Fruit fly (Drosophila melanogaster) whole organism, embryonic: ENCODE measurements around the gene CG3337.

Experiments used
- Aef1 ChIP-seq: fragments of 200-800 bp; sonication (Bioruptor generic); IDR thresholded peaks from 3 replicates; pipeline ENCODE4 v1.3.6; 2022; ENCODE audit warnings: missing biosample characterization, missing genetic modification characterization
- CG10366 ChIP-seq: fragments of 200-800 bp; sonication (Bioruptor generic); IDR thresholded peaks from 2 replicates; pipeline ENCODE4 v1.3.6; 2022; ENCODE audit warnings: missing biosample characterization, missing genetic modification characterization
- CG10543 ChIP-seq: fragments of 200-800 bp; sonication (Bioruptor generic); optimal IDR thresholded peaks from 3 replicates; lab custom pipeline; 2017; ENCODE audit warnings: missing biosample characterization, mild to moderate bottlenecking, missing genetic modification characterization, moderate library complexity
- CG12299 ChIP-seq: fragments of 200-800 bp; sonication (Bioruptor generic); optimal IDR thresholded peaks from 2 replicates; lab custom pipeline; 2018; ENCODE audit warnings: missing biosample characterization, mild to moderate bottlenecking, missing genetic modification characterization
- CG12659 ChIP-seq: fragments of 200-800 bp; sonication (Bioruptor generic); optimal IDR thresholded peaks from 3 replicates; lab custom pipeline; 2017; ENCODE audit warnings: mild to moderate bottlenecking, missing biosample characterization, missing genetic modification reagents, missing genetic modification characterization
- CG13775 ChIP-seq: fragments of 200-800 bp; sonication (Bioruptor generic); optimal IDR thresholded peaks from 3 replicates; lab custom pipeline; 2017; ENCODE audit warnings: missing biosample characterization, mild to moderate bottlenecking, missing genetic modification characterization
- CG15479 ChIP-seq: fragments of 200-800 bp; sonication (Bioruptor generic); optimal IDR thresholded peaks from 3 replicates; lab custom pipeline; 2019; ENCODE audit warnings: missing biosample characterization, mild to moderate bottlenecking, missing genetic modification characterization, moderate library complexity
- CG17186 ChIP-seq: fragments of 200-800 bp; sonication (Bioruptor generic); optimal IDR thresholded peaks from 3 replicates; lab custom pipeline; 2017; ENCODE audit warnings: missing biosample characterization, missing genetic modification reagents, missing genetic modification characterization
- CG17328 ChIP-seq: fragments of 200-800 bp; sonication (Bioruptor generic); IDR thresholded peaks from 2 replicates; pipeline ENCODE4 v1.3.6; 2022; ENCODE audit warnings: missing biosample characterization, missing genetic modification characterization
- CG34422 ChIP-seq: fragments of 200-800 bp; sonication (Bioruptor generic); IDR thresholded peaks from 3 replicates; pipeline ENCODE4 v1.3.6; 2022; ENCODE audit warnings: missing biosample characterization, missing genetic modification characterization
- CG6689 ChIP-seq: fragments of 200-800 bp; sonication (Bioruptor generic); IDR thresholded peaks from 2 replicates; pipeline ENCODE4 v1.3.6; 2022; ENCODE audit warnings: missing biosample characterization, missing genetic modification characterization
- CG7357 ChIP-seq: fragments of 200-800 bp; sonication (Bioruptor generic); IDR thresholded peaks from 3 replicates; pipeline ENCODE4 v1.3.6; 2022; ENCODE audit warnings: missing biosample characterization, missing genetic modification characterization
- D19A ChIP-seq: fragments of 200-800 bp; optimal IDR thresholded peaks from 3 replicates; lab custom pipeline; 2019; ENCODE audit warnings: missing biosample characterization, mild to moderate bottlenecking, missing genetic modification characterization, moderate library complexity
- Dad ChIP-seq: fragments of 200-800 bp; sonication (Bioruptor generic); optimal IDR thresholded peaks from 3 replicates; lab custom pipeline; 2016; ENCODE audit warnings: missing biosample characterization, missing genetic modification characterization
- Drgx ChIP-seq: fragments of 200-800 bp; sonication (Bioruptor generic); IDR thresholded peaks from 2 replicates; pipeline ENCODE4 v1.3.6; 2022; ENCODE audit warnings: missing biosample characterization, missing genetic modification characterization
- Eip74EF ChIP-seq, 2 experiments: fragments of 200-800 bp in 1 of 2; fragments of >200 bp in 1 of 2; sonication (Bioruptor generic) in 1 of 2; optimal IDR thresholded peaks; 2 replicates each; lab custom pipeline; 2017 to 2019; ENCODE audit warnings: missing biosample characterization in 2 of 2, missing genetic modification characterization in 2 of 2, mild to moderate bottlenecking in 1 of 2, moderate library complexity in 1 of 2
- Ets65A ChIP-seq: fragments of 200-800 bp; sonication (Bioruptor generic); peaks from one replicate; lab custom pipeline; 2016; ENCODE audit warnings: missing biosample characterization, missing genetic modification characterization
- HmgZ ChIP-seq: fragments of 200-800 bp; sonication (Bioruptor generic); optimal IDR thresholded peaks from 2 replicates; lab custom pipeline; 2018; ENCODE audit warnings: missing biosample characterization, mild to moderate bottlenecking, missing genetic modification characterization
- Med ChIP-seq: fragments of 200-800 bp; sonication (Bioruptor generic); peaks from one replicate; lab custom pipeline; 2016; ENCODE audit warnings: missing biosample characterization, missing genetic modification characterization, mild to moderate bottlenecking, inconsistent platforms, moderate library complexity
- Neu2 ChIP-seq: fragments of 200-800 bp; sonication (Bioruptor generic); optimal IDR thresholded peaks from 3 replicates; lab custom pipeline; 2016; ENCODE audit warnings: missing biosample characterization, missing genetic modification characterization, borderline replicate concordance
- PHDP ChIP-seq: fragments of 200-800 bp; sonication (Bioruptor generic); optimal IDR thresholded peaks from 3 replicates; lab custom pipeline; 2018; ENCODE audit warnings: missing biosample characterization, mild to moderate bottlenecking, missing genetic modification characterization, moderate library complexity
- Pdp1 ChIP-seq, 2 experiments: fragments of 200-800 bp; sonication (Bioruptor generic); optimal IDR thresholded peaks; 3 replicates each; lab custom pipeline; 2016; ENCODE audit warnings: missing biosample characterization in 2 of 2, missing genetic modification characterization in 2 of 2, mild to moderate bottlenecking in 1 of 2, moderate library complexity in 1 of 2
- Sin3A ChIP-seq: fragments of >200 bp; optimal IDR thresholded peaks from 2 replicates; lab custom pipeline; 2018
- Spps ChIP-seq: fragments of 200-800 bp; sonication (Bioruptor generic); optimal IDR thresholded peaks from 2 replicates; lab custom pipeline; 2018; ENCODE audit warnings: missing biosample characterization, mild to moderate bottlenecking, missing genetic modification characterization
- bsh ChIP-seq, 2 experiments: fragments of 200-800 bp; sonication (Bioruptor generic); optimal IDR thresholded peaks; 2 replicates each; lab custom pipeline; 2017 to 2018; ENCODE audit warnings: mild to moderate bottlenecking in 2 of 2, missing biosample characterization in 2 of 2, missing genetic modification characterization in 2 of 2, moderate library complexity in 1 of 2
- btn ChIP-seq: fragments of 200-800 bp; sonication (Bioruptor generic); optimal IDR thresholded peaks from 2 replicates; lab custom pipeline; 2016; ENCODE audit warnings: missing biosample characterization, missing genetic modification characterization
- chinmo ChIP-seq: fragments of 200-800 bp; sonication (Bioruptor generic); IDR thresholded peaks from 4 replicates; pipeline ENCODE4 v1.3.6; 2022; ENCODE audit warnings: missing biosample characterization, missing genetic modification characterization; ENCODE audit not compliant: partially characterized antibody
- crc ChIP-seq: fragments of 200-800 bp; sonication (Bioruptor generic); optimal IDR thresholded peaks from 2 replicates; lab custom pipeline; 2016; ENCODE audit warnings: missing biosample characterization, missing genetic modification characterization
- dimm ChIP-seq: fragments of 200-800 bp; sonication (Bioruptor generic); IDR thresholded peaks from 2 replicates; pipeline ENCODE4 v1.3.6; 2022; ENCODE audit warnings: missing biosample characterization, missing genetic modification characterization
- disco-r ChIP-seq: fragments of 200-800 bp; sonication (Bioruptor generic); optimal IDR thresholded peaks from 2 replicates; lab custom pipeline; 2016; ENCODE audit warnings: missing biosample characterization, missing genetic modification characterization
- fru ChIP-seq: fragments of >200 bp; optimal IDR thresholded peaks from 2 replicates; lab custom pipeline; 2017
- gem ChIP-seq: fragments of 200-800 bp; sonication (Bioruptor generic); optimal IDR thresholded peaks from 2 replicates; lab custom pipeline; 2019; ENCODE audit warnings: missing biosample characterization, mild to moderate bottlenecking, missing genetic modification characterization, moderate library complexity
- grau ChIP-seq: fragments of 200-800 bp; optimal IDR thresholded peaks from 3 replicates; lab custom pipeline; 2019; ENCODE audit warnings: missing biosample characterization, mild to moderate bottlenecking, missing genetic modification characterization, moderate library complexity
- mirr ChIP-seq: fragments of 200-800 bp; sonication (Bioruptor generic); optimal IDR thresholded peaks from 3 replicates; lab custom pipeline; 2018; ENCODE audit warnings: missing biosample characterization, mild to moderate bottlenecking, missing genetic modification characterization
- nom ChIP-seq: fragments of 200-800 bp; sonication (Bioruptor generic); optimal IDR thresholded peaks from 2 replicates; lab custom pipeline; 2017; ENCODE audit warnings: missing biosample characterization, missing genetic modification characterization, mild to moderate bottlenecking, moderate library complexity, missing genetic modification reagents
- pan ChIP-seq, 4 experiments: fragments of >200 bp in 3 of 4; fragments of 200-800 bp in 1 of 4; sonication (Bioruptor generic) in 1 of 4; optimal IDR thresholded peaks in 3 of 4; IDR thresholded peaks in 1 of 4; 2 replicates each; pipeline versions ENCODE4 v1.3.6 to Lab custom; 2017 to 2022; ENCODE audit warnings: missing biosample characterization in 2 of 4, missing genetic modification characterization in 2 of 4, mixed read lengths in 1 of 4
- sc ChIP-seq, 3 experiments: fragments of >200 bp in 2 of 3; fragments of 200-800 bp in 1 of 3; sonication (Bioruptor generic) in 1 of 3; optimal IDR thresholded peaks; 2 replicates in 2 of 3; 3 replicates in 1 of 3; lab custom pipeline; 2017; ENCODE audit warnings: mild to moderate bottlenecking in 1 of 3, missing biosample characterization in 1 of 3, missing genetic modification characterization in 1 of 3, missing genetic modification reagents in 1 of 3
- sisA ChIP-seq: fragments of 200-800 bp; sonication (Bioruptor generic); IDR thresholded peaks from 2 replicates; pipeline ENCODE4 v1.3.6; 2022; ENCODE audit warnings: missing biosample characterization, missing genetic modification characterization
- slbo ChIP-seq: fragments of 200-800 bp; sonication (Bioruptor generic); IDR thresholded peaks from 2 replicates; pipeline ENCODE4 v1.3.6; 2022; ENCODE audit warnings: missing biosample characterization, missing genetic modification characterization
- sna ChIP-seq: fragments of 200-800 bp; sonication (Bioruptor generic); IDR thresholded peaks from 2 replicates; pipeline ENCODE4 v1.3.6; 2022; ENCODE audit warnings: missing biosample characterization, missing genetic modification characterization; ENCODE audit not compliant: partially characterized antibody
- stwl ChIP-seq: fragments of 200-800 bp; sonication (Bioruptor generic); optimal IDR thresholded peaks from 3 replicates; lab custom pipeline; 2018; ENCODE audit warnings: missing biosample characterization, mild to moderate bottlenecking, missing genetic modification characterization, moderate library complexity
- tll ChIP-seq, 2 experiments: fragments of 200-800 bp in 1 of 2; fragments of >200 bp in 1 of 2; sonication (Bioruptor generic) in 1 of 2; optimal IDR thresholded peaks; 2 replicates each; lab custom pipeline; 2017 to 2019; ENCODE audit warnings: missing biosample characterization in 2 of 2, missing genetic modification characterization in 2 of 2, mild to moderate bottlenecking in 1 of 2, moderate library complexity in 1 of 2
- tna ChIP-seq: fragments of 200-800 bp; sonication (Bioruptor generic); IDR thresholded peaks from 2 replicates; pipeline ENCODE4 v1.3.6; 2022; ENCODE audit warnings: missing biosample characterization, missing genetic modification characterization; ENCODE audit not compliant: partially characterized antibody
- twi ChIP-seq: fragments of 200-800 bp; optimal IDR thresholded peaks from 2 replicates; lab custom pipeline; 2019; ENCODE audit warnings: missing biosample characterization, mild to moderate bottlenecking, missing genetic modification characterization, moderate library complexity
- zen2 ChIP-seq: fragments of 200-800 bp; sonication (Bioruptor generic); IDR thresholded peaks from 3 replicates; pipeline ENCODE4 v1.3.6; 2022; ENCODE audit warnings: missing biosample characterization, missing genetic modification characterization; ENCODE audit not compliant: partially characterized antibody

The CG3337 gene

dm6 chr3R:21198073-21198472, 25.3 kb downstream of the CG3337 start (continued):
- TF ChIP-seq D19A (tag; lab: Kevin White, UChicago) (no peak), btn (GFP tag; lab: Kevin White, UChicago) (no peak), CG12659 (no peak), mirr (GFP tag; lab: Kevin White, UChicago) (peak; percentile 93), sisA (GFP tag; lab: Robert Waterston, UW) (no peak), Neu2 (GFP tag; lab: Kevin White, UChicago) (no peak), HmgZ (peak; percentile 15)

- TF ChIP-seq Med, result peak; percentile 18
- TF ChIP-seq sc (optimal IDR thresholded peaks at IDR 0.05; lab: Kevin White, UChicago), result no peak
- no peak for TF ChIP-seq sc (GFP tag; optimal IDR thresholded peaks at IDR 0.05; lab: Kevin White, UChicago)
These were observed 25.8 kb downstream of the CG3337 start for dm6 chr3R:21197566-21197965.

dm6 chr3R:21195210-21195967, 28.0 kb downstream of the CG3337 start:
- TF ChIP-seq sna (GFP tag; lab: Robert Waterston, UW), result no peak
- no peak for TF ChIP-seq CG17186
- TF ChIP-seq Ets65A (GFP tag; lab: Kevin White, UChicago), result peak; percentile 78
- TF ChIP-seq dimm (GFP tag; lab: Robert Waterston, UW), result no peak
- TF ChIP-seq stwl (tag; lab: Kevin White, UChicago), result no peak
- TF ChIP-seq CG15479 (GFP tag; lab: Kevin White, UChicago), result no peak
- TF ChIP-seq Dad (GFP tag; lab: Kevin White, UChicago), result no peak
- TF ChIP-seq pan (optimal IDR thresholded peaks at IDR 0.05; lab: Kevin White, UChicago), result no peak
- no peak for TF ChIP-seq pan (GFP tag; optimal IDR thresholded peaks at IDR 0.05 in 1 of 2, IDR thresholded peaks at IDR 0.05 in 1 of 2)
- TF ChIP-seq disco-r, result no peak
- no peak for TF ChIP-seq zen2 (GFP tag; lab: Robert Waterston, UW)
- TF ChIP-seq tna (GFP tag; lab: Robert Waterston, UW), result no peak
- TF ChIP-seq fru, result no peak
- no peak for TF ChIP-seq twi (tag; lab: Kevin White, UChicago)
- TF ChIP-seq bsh (GFP tag; optimal IDR thresholded peaks at IDR 0.05; lab: Kevin White, UChicago), result peak in 1 of 2 experiments; percentile 40
- TF ChIP-seq crc (GFP tag; lab: Kevin White, UChicago), result no peak
- peak; percentile 44; the same call in 1 of the 2 replicates for TF ChIP-seq slbo (GFP tag; lab: Robert Waterston, UW)
- TF ChIP-seq chinmo (GFP tag; lab: Robert Waterston, UW), result no peak
- TF ChIP-seq gem (tag; lab: Kevin White, UChicago), result peak; percentile 53
- peak; percentile 3 for TF ChIP-seq nom
- no peak for TF ChIP-seq tll (GFP tag; optimal IDR thresholded peaks at IDR 0.05; lab: Kevin White, UChicago)
- TF ChIP-seq Eip74EF (GFP tag; optimal IDR thresholded peaks at IDR 0.05; lab: Kevin White, UChicago), result no peak
- no peak for TF ChIP-seq PHDP (tag; lab: Kevin White, UChicago)
- TF ChIP-seq CG10543 (GFP tag; lab: Kevin White, UChicago), result no peak
- TF ChIP-seq Drgx (GFP tag; lab: Robert Waterston, UW), result peak; percentile 67
- peak; percentile 25 for TF ChIP-seq grau
- 0 out of 2 replicates have a peak, but pooled peaks have one; percentile 33 for TF ChIP-seq CG17328 (GFP tag; lab: Robert Waterston, UW)
- 0 out of 2 replicates have a peak, but pooled peaks have one; percentile 22 for TF ChIP-seq CG6689 (GFP tag; lab: Robert Waterston, UW)
- TF ChIP-seq Pdp1 (GFP tag; optimal IDR thresholded peaks at IDR 0.05; lab: Kevin White, UChicago), result no peak
- no peak for TF ChIP-seq Sin3A
- TF ChIP-seq CG13775, result no peak
- no peak for TF ChIP-seq CG10366 (GFP tag; lab: Robert Waterston, UW)
- TF ChIP-seq CG12299 (tag; lab: Kevin White, UChicago), result no peak
- TF ChIP-seq CG34422 (GFP tag; lab: Robert Waterston, UW), result no peak
- no peak for TF ChIP-seq Aef1
- TF ChIP-seq Spps, result no peak
- no peak for TF ChIP-seq CG7357
